Worm (Caenorhabditis elegans) whole organism, L1 larva: Measurements from ENCODE around the gene spig-7.

ENCODE experiments used
- ama-1 ChIP-seq: fragments of 150-350 bp; optimal IDR thresholded peaks from 2 replicates; lab custom pipeline; 2014
- nhr-11 ChIP-seq: fragments of 150-350 bp; optimal IDR thresholded peaks from 2 replicates; lab custom pipeline; 2014; ENCODE audit warnings: missing biosample characterization, missing genetic modification characterization
- nhr-76 ChIP-seq: sonication (generic microtip); optimal IDR thresholded peaks from 2 replicates; lab custom pipeline; 2017; ENCODE audit warnings: missing biosample characterization, missing genetic modification characterization
- pag-3 ChIP-seq: sonication (generic microtip); optimal IDR thresholded peaks from 2 replicates; lab custom pipeline; 2017; ENCODE audit warnings: missing genetic modification characterization, mild to moderate bottlenecking, missing compliant biosample characterization, antibody characterized with exemption, borderline replicate concordance; ENCODE audit not compliant: insufficient read depth

- TF ChIP-seq nhr-76 (no peak), pag-3 (tag; lab: Kevin White, UChicago) (no peak), nhr-11 (no peak), ama-1 (lab: Kevin White, UChicago) (no peak)
These were observed 18.2 kb upstream of the spig-7 start for ce11 chrV:1476284-1476792.
